Fruit fly (Drosophila melanogaster) whole organism, adult: ENCODE data around the gene ps.

Experiments used
- CG11617 ChIP-seq: fragments of 200-800 bp; sonication (Bioruptor generic); optimal IDR thresholded peaks from 2 replicates; lab custom pipeline; 2017; ENCODE audit warnings: mild to moderate bottlenecking, missing biosample characterization, missing genetic modification reagents, missing genetic modification characterization
- CG12768 ChIP-seq: fragments of 200-800 bp; sonication (Bioruptor generic); optimal IDR thresholded peaks from 2 replicates; lab custom pipeline; 2017; ENCODE audit warnings: missing biosample characterization, missing genetic modification characterization, mild to moderate bottlenecking, moderate library complexity, missing genetic modification reagents
- CG14711 ChIP-seq: fragments of 200-800 bp; sonication (Bioruptor generic); optimal IDR thresholded peaks from 2 replicates; lab custom pipeline; 2018; ENCODE audit warnings: missing biosample characterization, mild to moderate bottlenecking, missing genetic modification characterization, moderate library complexity
- CG33017 ChIP-seq: fragments of 200-800 bp; sonication (Bioruptor generic); optimal IDR thresholded peaks from 2 replicates; lab custom pipeline; 2018; ENCODE audit warnings: missing biosample characterization, mild to moderate bottlenecking, missing genetic modification characterization, moderate library complexity
- CG7045 ChIP-seq: fragments of 200-800 bp; sonication (Bioruptor generic); optimal IDR thresholded peaks from 2 replicates; lab custom pipeline; 2017; ENCODE audit warnings: missing biosample characterization, mild to moderate bottlenecking, missing genetic modification characterization
- CG7101 ChIP-seq: fragments of 200-800 bp; sonication (Bioruptor generic); optimal IDR thresholded peaks from 2 replicates; lab custom pipeline; 2018; ENCODE audit warnings: missing biosample characterization, mild to moderate bottlenecking, missing genetic modification characterization, moderate library complexity
- Clk ChIP-seq: fragments of 200-800 bp; sonication (Bioruptor generic); optimal IDR thresholded peaks from 2 replicates; lab custom pipeline; 2017; ENCODE audit warnings: missing biosample characterization, missing genetic modification characterization
- Crg-1 ChIP-seq: fragments of 200-800 bp; sonication (Bioruptor generic); optimal IDR thresholded peaks from 2 replicates; lab custom pipeline; 2016; ENCODE audit warnings: missing biosample characterization, missing genetic modification characterization
- Hr96 ChIP-seq: fragments of 200-800 bp; sonication (Bioruptor generic); optimal IDR thresholded peaks from 2 replicates; lab custom pipeline; 2016; ENCODE audit warnings: missing biosample characterization, missing genetic modification characterization
- Mnt ChIP-seq: fragments of 200-800 bp; sonication (Bioruptor generic); optimal IDR thresholded peaks from 2 replicates; lab custom pipeline; 2016; ENCODE audit warnings: missing biosample characterization, mild to moderate bottlenecking, missing genetic modification characterization
- bab1 ChIP-seq: fragments of 200-800 bp; sonication (Bioruptor generic); optimal IDR thresholded peaks from 3 replicates; lab custom pipeline; 2019; ENCODE audit warnings: missing biosample characterization, mild to moderate bottlenecking, missing genetic modification characterization, moderate library complexity
- cic ChIP-seq: fragments of 200-800 bp; sonication (Bioruptor generic); optimal IDR thresholded peaks from 2 replicates; lab custom pipeline; 2017; ENCODE audit warnings: missing biosample characterization, mild to moderate bottlenecking, missing genetic modification characterization, moderate library complexity
- kay ChIP-seq: fragments of 200-800 bp; sonication (Bioruptor generic); peaks from one replicate; lab custom pipeline; 2016; ENCODE audit warnings: missing biosample characterization, missing genetic modification characterization, borderline replicate concordance
- ovo ChIP-seq: fragments of 200-800 bp; sonication (Bioruptor generic); optimal IDR thresholded peaks from 2 replicates; lab custom pipeline; 2016; ENCODE audit warnings: missing biosample characterization, missing genetic modification characterization
- pad ChIP-seq: fragments of 200-800 bp; sonication (Bioruptor generic); optimal IDR thresholded peaks from 3 replicates; lab custom pipeline; 2017; ENCODE audit warnings: missing biosample characterization, missing genetic modification characterization, mild to moderate bottlenecking, moderate library complexity, missing genetic modification reagents
- tj ChIP-seq: fragments of 200-800 bp; sonication (Bioruptor generic); optimal IDR thresholded peaks from 3 replicates; lab custom pipeline; 2017; ENCODE audit warnings: missing biosample characterization, mild to moderate bottlenecking, missing genetic modification characterization, moderate library complexity
- toe ChIP-seq: fragments of 200-800 bp; sonication (Bioruptor generic); optimal IDR thresholded peaks from 2 replicates; lab custom pipeline; 2016; ENCODE audit warnings: missing biosample characterization, missing genetic modification characterization

Gene ps

DNA sequence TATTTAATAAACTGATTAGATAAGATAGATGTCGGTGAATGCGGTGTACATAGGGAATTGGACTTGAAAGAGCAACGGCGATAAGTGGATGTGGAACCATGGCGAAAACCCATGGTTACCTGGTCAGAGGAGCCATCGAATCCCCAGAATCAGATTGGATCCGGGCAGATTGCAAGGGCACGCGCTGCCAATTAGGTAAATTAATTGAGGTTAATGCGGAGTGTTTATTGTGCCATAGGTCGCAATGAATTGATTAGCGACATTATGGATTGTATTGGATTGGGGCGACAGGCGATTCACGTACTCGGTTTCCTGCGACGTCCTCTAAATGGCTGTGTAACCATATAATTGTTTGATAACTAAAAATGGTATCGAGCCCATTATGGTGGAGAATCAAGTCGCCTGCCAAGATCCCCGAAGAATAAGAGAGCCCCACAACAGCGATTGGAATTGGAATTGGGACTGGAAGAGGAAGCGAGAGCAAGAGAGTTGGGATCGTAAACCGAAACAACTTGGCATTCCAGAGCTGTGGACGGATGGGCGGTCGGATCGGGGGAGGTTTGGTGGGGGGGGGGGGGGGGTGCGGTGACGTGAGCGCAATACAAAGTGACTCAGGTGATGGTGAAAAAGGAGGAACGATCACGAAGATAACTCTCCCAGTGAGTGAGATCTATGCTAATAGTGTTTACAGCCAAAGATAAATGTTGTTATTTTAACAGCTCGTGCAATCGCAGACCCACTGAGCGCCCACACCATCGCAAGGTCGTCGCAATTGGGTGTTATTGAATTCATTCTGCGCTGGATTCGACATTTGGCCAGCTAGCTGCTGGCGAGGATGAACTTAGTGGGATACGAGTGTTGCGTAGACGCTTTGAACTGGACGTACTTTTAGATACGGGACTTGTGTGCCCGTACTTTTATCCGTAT lies 84.0 kb downstream of the ps start:
- TF ChIP-seq Hr96 (GFP tag; lab: Kevin White, UChicago) (no peak), kay (GFP tag; lab: Kevin White, UChicago) (no peak), ovo (GFP tag; lab: Kevin White, UChicago) (peak; percentile 34), CG14711 (tag; lab: Kevin White, UChicago) (no peak), pad (GFP tag; lab: Kevin White, UChicago) (no peak), Crg-1 (GFP tag; lab: Kevin White, UChicago) (no peak)

DNA sequence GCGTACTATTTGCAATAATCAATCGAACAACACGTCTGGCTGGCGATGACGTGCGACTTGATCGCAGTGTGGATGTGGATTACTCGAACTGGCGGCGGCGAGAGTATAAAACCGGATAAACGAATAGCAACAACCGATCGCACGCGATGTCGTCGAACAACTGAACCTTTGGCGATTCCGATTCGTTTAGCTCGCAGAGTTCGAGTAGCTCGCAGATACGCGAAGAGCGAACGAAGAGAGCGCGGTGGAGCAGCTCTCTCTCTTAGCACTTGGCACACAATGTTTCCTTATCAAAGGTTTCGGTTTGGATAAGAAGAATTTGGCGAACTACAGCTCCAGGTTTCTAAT lies 84.7 kb downstream of the ps start, which contains the start of gene RhoL:
Gene RhoL (minus strand): TSS at position 166 of the 348 bp plus-strand sequence.
- TF ChIP-seq Crg-1 (GFP tag; lab: Kevin White, UChicago) (no peak), CG7101 (tag; lab: Kevin White, UChicago) (no peak), bab1 (GFP tag; lab: Kevin White, UChicago) (peak; percentile 67), CG12768 (peak; percentile 79), toe (GFP tag; lab: Kevin White, UChicago) (no peak), cic (GFP tag; lab: Kevin White, UChicago) (peak; percentile 82), CG14711 (tag; lab: Kevin White, UChicago) (peak; percentile 7), tj (peak; percentile 47), CG33017 (tag; lab: Kevin White, UChicago) (peak; percentile 54), CG11617 (GFP tag; lab: Kevin White, UChicago) (peak; percentile 8), Mnt (peak; percentile 81)

DNA sequence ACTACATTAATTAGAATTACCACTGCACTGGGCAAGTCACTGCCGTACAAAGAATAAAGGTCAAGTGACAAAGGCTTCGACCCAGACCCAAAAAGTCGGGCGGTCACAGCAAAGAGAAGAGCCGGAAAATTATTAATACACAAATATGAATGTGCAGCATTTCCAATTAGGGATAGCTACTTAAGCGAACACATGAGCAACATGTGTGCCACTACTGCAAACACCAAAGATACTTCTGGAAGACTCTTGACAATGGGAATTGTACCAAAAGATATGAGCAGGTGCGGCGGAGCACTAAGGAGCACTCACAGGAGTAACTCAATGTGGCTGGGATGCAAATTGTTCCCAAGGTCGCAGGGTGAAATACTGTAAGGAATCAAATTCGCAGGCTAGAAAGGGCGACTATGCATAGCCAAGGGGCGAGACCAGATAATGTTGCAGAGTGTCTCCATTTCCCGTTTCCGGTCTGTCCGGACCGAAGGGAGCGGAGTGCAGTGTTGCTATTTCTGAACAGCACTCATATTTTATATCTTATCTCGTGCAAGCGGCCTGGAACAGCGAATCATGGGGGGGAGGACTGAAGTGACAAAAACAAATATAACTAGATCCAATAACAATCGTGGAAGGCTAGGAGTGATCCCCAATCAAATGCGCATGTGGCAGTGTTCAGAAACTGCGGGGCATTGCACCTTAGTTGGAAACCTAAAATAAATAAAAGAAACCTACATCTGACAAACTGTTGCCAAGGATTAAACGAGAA lies 85.8 kb downstream of the ps start:
- TF ChIP-seq Mnt (peak; percentile 42), CG33017 (tag; lab: Kevin White, UChicago) (peak; percentile 17), cic (GFP tag; lab: Kevin White, UChicago) (peak; percentile 69), CG12768 (peak; percentile 60), CG7101 (tag; lab: Kevin White, UChicago) (peak; percentile 39), CG7045 (GFP tag; lab: Kevin White, UChicago) (peak; percentile 52), tj (peak; percentile 49), bab1 (GFP tag; lab: Kevin White, UChicago) (no peak), CG11617 (GFP tag; lab: Kevin White, UChicago) (peak; percentile 47), pad (GFP tag; lab: Kevin White, UChicago) (no peak), Clk (GFP tag; lab: Kevin White, UChicago) (no peak)

DNA sequence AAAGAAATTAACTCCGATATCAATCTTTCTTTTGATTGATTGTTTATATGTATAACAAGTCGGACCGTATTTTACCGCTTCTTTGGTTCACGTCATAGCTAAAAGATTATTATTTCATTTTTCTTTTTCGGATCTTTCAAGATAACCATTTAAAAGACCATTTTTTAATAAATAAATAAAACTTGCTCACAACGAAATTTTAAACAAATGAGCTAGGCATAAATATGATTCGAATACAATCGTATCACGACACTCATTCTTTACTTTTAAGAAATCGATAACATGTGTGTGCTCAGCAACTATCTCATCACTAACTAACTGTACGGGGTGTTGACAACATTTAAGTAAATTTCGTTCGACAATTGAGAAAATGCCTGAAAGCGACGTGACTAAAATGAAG lies 86.6 kb downstream of the ps start, which contains the start of gene CG8149:
Gene CG8149 (plus strand): TSS at position 302 of the 400 bp plus-strand sequence.
- TF ChIP-seq CG14711 (tag; lab: Kevin White, UChicago) (peak; percentile 50), tj (no peak), CG12768 (no peak), bab1 (GFP tag; lab: Kevin White, UChicago) (peak; percentile 66), kay (GFP tag; lab: Kevin White, UChicago) (peak; percentile 93), Hr96 (GFP tag; lab: Kevin White, UChicago) (no peak), Mnt (peak; percentile 38)
